Worm (Caenorhabditis elegans) whole organism, young adult: ENCODE results near the gene gpa-5.
A peak's percentile ranks its signal among the peaks of the same experiment; 100 is the strongest.

ENCODE experiments used
- B0019.2 ChIP-seq: fragments of 200-800 bp; sonication (Bioruptor generic); conservative IDR thresholded peaks from 2 replicates; pipeline ENCODE4 v1.3.6; 2022; ENCODE audit warnings: missing genetic modification reagents, missing genetic modification characterization, missing compliant biosample characterization
- B0336.3 ChIP-seq: fragments of 200-800 bp; sonication (Bioruptor generic); IDR thresholded peaks from 2 replicates; pipeline ENCODE4 v1.3.6; 2022; ENCODE audit warnings: missing genetic modification characterization, missing compliant biosample characterization
- C17E4.6 ChIP-seq: fragments of 200-800 bp; sonication (Bioruptor generic); IDR thresholded peaks from 2 replicates; pipeline ENCODE4 v1.3.6; 2022; ENCODE audit warnings: missing genetic modification reagents, missing genetic modification characterization, missing compliant biosample characterization
- D2030.7 ChIP-seq: fragments of 200-800 bp; sonication (Bioruptor generic); IDR thresholded peaks from 2 replicates; pipeline ENCODE4 v1.3.6; 2022; ENCODE audit warnings: missing genetic modification reagents, missing genetic modification characterization, missing compliant biosample characterization
- F22D6.2 ChIP-seq: sonication (generic microtip); optimal IDR thresholded peaks from 2 replicates; lab custom pipeline; 2016; ENCODE audit warnings: mild to moderate bottlenecking, missing genetic modification characterization, missing compliant biosample characterization
- F52B5.7 ChIP-seq: sonication (generic microtip); optimal IDR thresholded peaks from 2 replicates; lab custom pipeline; 2016; ENCODE audit warnings: mild to moderate bottlenecking, missing genetic modification characterization, missing compliant biosample characterization
- F55B11.4 ChIP-seq: sonication (generic microtip); optimal IDR thresholded peaks from 2 replicates; lab custom pipeline; 2016; ENCODE audit warnings: missing compliant biosample characterization, missing genetic modification characterization, borderline replicate concordance; ENCODE audit not compliant: insufficient read depth
- Y67H2A.10 ChIP-seq: fragments of 200-800 bp; sonication (Bioruptor generic); conservative IDR thresholded peaks from 2 replicates; pipeline ENCODE4 v1.3.6; 2022; ENCODE audit warnings: missing genetic modification reagents, missing genetic modification characterization, missing compliant biosample characterization
- Y95B8A.8 ChIP-seq: fragments of 200-800 bp; sonication (Bioruptor generic); IDR thresholded peaks from 2 replicates; pipeline ENCODE4 v1.3.6; 2022; ENCODE audit warnings: missing genetic modification reagents, missing genetic modification characterization, missing compliant biosample characterization
- akir-1 ChIP-seq: fragments of 200-800 bp; sonication (Bioruptor generic); optimal IDR thresholded peaks from 2 replicates; lab custom pipeline; 2018; ENCODE audit warnings: mild to moderate bottlenecking, missing genetic modification characterization, moderate library complexity, missing compliant biosample characterization
- aptf-3 ChIP-seq: fragments of 200-800 bp; sonication (Bioruptor generic); IDR thresholded peaks from 2 replicates; pipeline ENCODE4 v1.3.6; 2022; ENCODE audit warnings: missing genetic modification characterization, missing compliant biosample characterization
- atf-7 ChIP-seq: sonication (generic microtip); optimal IDR thresholded peaks from 2 replicates; lab custom pipeline; 2017; ENCODE audit warnings: mild to moderate bottlenecking, missing genetic modification characterization, missing compliant biosample characterization
- attf-3 ChIP-seq: fragments of 200-800 bp; sonication (Bioruptor generic); conservative IDR thresholded peaks from 2 replicates; pipeline ENCODE4 v1.3.6; 2022; ENCODE audit warnings: missing genetic modification reagents, missing genetic modification characterization, missing compliant biosample characterization
- attf-5 ChIP-seq: fragments of 200-800 bp; sonication (Bioruptor generic); optimal IDR thresholded peaks from 2 replicates; lab custom pipeline; 2018; ENCODE audit warnings: mild to moderate bottlenecking, missing genetic modification characterization, missing compliant biosample characterization
- bed-2 ChIP-seq: fragments of 200-800 bp; sonication (Bioruptor generic); IDR thresholded peaks from 2 replicates; pipeline ENCODE4 v1.3.6; 2022; ENCODE audit warnings: missing genetic modification reagents, missing genetic modification characterization, missing compliant biosample characterization
- cebp-1 ChIP-seq, 2 experiments: fragments of 200-800 bp in 1 of 2; sonication (Bioruptor generic) in 1 of 2; sonication (generic microtip) in 1 of 2; IDR thresholded peaks in 1 of 2; optimal IDR thresholded peaks in 1 of 2; 2 replicates each; pipeline versions ENCODE4 v1.3.6 to Lab custom; 2017 to 2022; ENCODE audit warnings: missing compliant biosample characterization in 2 of 2, missing genetic modification characterization in 2 of 2, mild to moderate bottlenecking in 1 of 2, missing genetic modification reagents in 1 of 2, moderate library complexity in 1 of 2
- cebp-2 ChIP-seq: fragments of 200-800 bp; sonication (Bioruptor generic); IDR thresholded peaks from 2 replicates; pipeline ENCODE4 v1.3.6; 2022; ENCODE audit warnings: missing genetic modification characterization, missing compliant biosample characterization
- ceh-100 ChIP-seq: fragments of 200-800 bp; sonication (Bioruptor generic); IDR thresholded peaks from 2 replicates; pipeline ENCODE4 v1.3.6; 2022; ENCODE audit warnings: missing genetic modification reagents, missing genetic modification characterization, missing compliant biosample characterization
- ceh-40 ChIP-seq: fragments of 200-800 bp; sonication (Bioruptor generic); IDR thresholded peaks from 2 replicates; pipeline ENCODE4 v1.3.6; 2022; ENCODE audit warnings: missing genetic modification characterization, missing compliant biosample characterization
- ceh-79 ChIP-seq: sonication (generic microtip); optimal IDR thresholded peaks from 2 replicates; lab custom pipeline; 2017; ENCODE audit warnings: mild to moderate bottlenecking, missing genetic modification characterization, missing compliant biosample characterization
- ceh-91 ChIP-seq: fragments of 200-800 bp; sonication (Bioruptor generic); IDR thresholded peaks from 2 replicates; pipeline ENCODE4 v1.3.6; 2022; ENCODE audit warnings: missing genetic modification reagents, missing genetic modification characterization, missing compliant biosample characterization
- dpff-1 ChIP-seq: sonication (generic microtip); optimal IDR thresholded peaks from 2 replicates; lab custom pipeline; 2017; ENCODE audit warnings: mild to moderate bottlenecking, missing genetic modification characterization, missing compliant biosample characterization
- ekl-4 ChIP-seq: fragments of 200-800 bp; sonication (Bioruptor generic); IDR thresholded peaks from 2 replicates; pipeline ENCODE4 v1.3.6; 2022; ENCODE audit warnings: missing genetic modification reagents, missing genetic modification characterization, missing compliant biosample characterization
- ets-4 ChIP-seq: fragments of 200-800 bp; sonication (Bioruptor generic); optimal IDR thresholded peaks from 2 replicates; lab custom pipeline; 2018; ENCODE audit warnings: mild to moderate bottlenecking, missing genetic modification characterization, missing compliant biosample characterization
- hmg-1.2 ChIP-seq: fragments of 200-800 bp; sonication (Bioruptor generic); IDR thresholded peaks from 2 replicates; pipeline ENCODE4 v1.3.6; 2022; ENCODE audit warnings: missing genetic modification reagents, missing genetic modification characterization, missing compliant biosample characterization
- hsf-1 ChIP-seq: fragments of 200-800 bp; sonication (Bioruptor generic); IDR thresholded peaks from 2 replicates; pipeline ENCODE4 v1.3.6; 2022; ENCODE audit warnings: missing genetic modification reagents, missing genetic modification characterization, missing compliant biosample characterization
- let-526 ChIP-seq: fragments of 200-800 bp; sonication (Bioruptor generic); IDR thresholded peaks from 2 replicates; pipeline ENCODE4 v1.3.6; 2022; ENCODE audit warnings: missing genetic modification reagents, missing genetic modification characterization, missing compliant biosample characterization
- lin-26 ChIP-seq: fragments of 200-800 bp; sonication (Bioruptor generic); IDR thresholded peaks from 2 replicates; pipeline ENCODE4 v1.3.6; 2022; ENCODE audit warnings: missing genetic modification reagents, missing genetic modification characterization, missing compliant biosample characterization
- madf-10 ChIP-seq: sonication (generic microtip); optimal IDR thresholded peaks from 2 replicates; lab custom pipeline; 2016; ENCODE audit warnings: mild to moderate bottlenecking, missing genetic modification characterization, missing compliant biosample characterization
- madf-3 ChIP-seq: fragments of 200-800 bp; sonication (Bioruptor generic); IDR thresholded peaks from 2 replicates; pipeline ENCODE4 v1.3.6; 2022; ENCODE audit warnings: missing genetic modification reagents, missing genetic modification characterization, missing compliant biosample characterization
- madf-6 ChIP-seq: fragments of 200-800 bp; sonication (Bioruptor generic); IDR thresholded peaks from 2 replicates; pipeline ENCODE4 v1.3.6; 2022; ENCODE audit warnings: missing genetic modification reagents, missing genetic modification characterization, missing compliant biosample characterization
- madf-8 ChIP-seq: fragments of 200-800 bp; sonication (Bioruptor generic); conservative IDR thresholded peaks from 2 replicates; pipeline ENCODE4 v1.3.6; 2022; ENCODE audit warnings: missing genetic modification reagents, missing genetic modification characterization, missing compliant biosample characterization
- mel-28 ChIP-seq: sonication (generic microtip); optimal IDR thresholded peaks from 2 replicates; lab custom pipeline; 2016; ENCODE audit warnings: borderline replicate concordance, mild to moderate bottlenecking, missing genetic modification characterization, missing compliant biosample characterization
- mes-4 ChIP-seq: sonication (generic microtip); optimal IDR thresholded peaks from 2 replicates; lab custom pipeline; 2016; ENCODE audit warnings: missing genotype, missing genetic modification characterization, missing compliant biosample characterization
- mxl-1 ChIP-seq: sonication (generic microtip); optimal IDR thresholded peaks from 2 replicates; lab custom pipeline; 2016; ENCODE audit warnings: missing genetic modification characterization, missing compliant biosample characterization
- nfya-1 ChIP-seq: sonication (generic microtip); optimal IDR thresholded peaks from 2 replicates; lab custom pipeline; 2017; ENCODE audit warnings: antibody characterized with exemption, missing compliant biosample characterization, missing genetic modification characterization, borderline replicate concordance; ENCODE audit not compliant: insufficient read depth
- nhr-120 ChIP-seq: fragments of 200-800 bp; sonication (Bioruptor generic); IDR thresholded peaks from 2 replicates; pipeline ENCODE4 v1.3.6; 2022; ENCODE audit warnings: missing genetic modification characterization, missing compliant biosample characterization
- nhr-179 ChIP-seq: sonication (generic microtip); optimal IDR thresholded peaks from 2 replicates; lab custom pipeline; 2016; ENCODE audit warnings: mild to moderate bottlenecking, missing genetic modification characterization, missing compliant biosample characterization
- nhr-27 ChIP-seq: fragments of 200-800 bp; sonication (Bioruptor generic); optimal IDR thresholded peaks from 2 replicates; lab custom pipeline; 2018; ENCODE audit warnings: mild to moderate bottlenecking, missing genetic modification characterization, moderate library complexity, missing compliant biosample characterization
- nhr-80 ChIP-seq: sonication (generic microtip); optimal IDR thresholded peaks from 2 replicates; lab custom pipeline; 2016; ENCODE audit warnings: missing genetic modification characterization, missing compliant biosample characterization
- pha-4 ChIP-seq: fragments of 150-350 bp; sonication (generic microtip); optimal IDR thresholded peaks from 2 replicates; lab custom pipeline; 2014; ENCODE audit warnings: missing biosample characterization, missing genetic modification reagents, missing genetic modification characterization
- snpc-1.1 ChIP-seq: sonication (generic microtip); optimal IDR thresholded peaks from 2 replicates; lab custom pipeline; 2017; ENCODE audit warnings: missing genetic modification characterization, mild to moderate bottlenecking, missing compliant biosample characterization, antibody characterized with exemption, moderate library complexity, missing genotype, missing genetic modification reagents; ENCODE audit not compliant: insufficient read depth
- unc-130 ChIP-seq: sonication (generic microtip); optimal IDR thresholded peaks from 2 replicates; lab custom pipeline; 2016; ENCODE audit warnings: missing genetic modification reagents, missing genetic modification characterization, missing compliant biosample characterization
- unc-62 ChIP-seq: fragments of 150-350 bp; optimal IDR thresholded peaks from 2 replicates; lab custom pipeline; 2014; ENCODE audit warnings: missing biosample characterization, missing genetic modification reagents, missing genetic modification characterization
- zfh-2 ChIP-seq: fragments of 200-800 bp; sonication (Bioruptor generic); conservative IDR thresholded peaks from 2 replicates; pipeline ENCODE4 v1.3.6; 2022; ENCODE audit warnings: missing genetic modification reagents, missing genetic modification characterization, missing compliant biosample characterization
- zim-3 ChIP-seq: sonication (generic microtip); optimal IDR thresholded peaks from 2 replicates; lab custom pipeline; 2017; ENCODE audit warnings: mild to moderate bottlenecking, missing genetic modification characterization, moderate library complexity, missing compliant biosample characterization
- ztf-25 ChIP-seq: fragments of 200-800 bp; sonication (Bioruptor generic); IDR thresholded peaks from 2 replicates; pipeline ENCODE4 v1.3.6; 2022; ENCODE audit warnings: missing genetic modification reagents, missing genetic modification characterization, missing compliant biosample characterization

Gene gpa-5

DNA sequence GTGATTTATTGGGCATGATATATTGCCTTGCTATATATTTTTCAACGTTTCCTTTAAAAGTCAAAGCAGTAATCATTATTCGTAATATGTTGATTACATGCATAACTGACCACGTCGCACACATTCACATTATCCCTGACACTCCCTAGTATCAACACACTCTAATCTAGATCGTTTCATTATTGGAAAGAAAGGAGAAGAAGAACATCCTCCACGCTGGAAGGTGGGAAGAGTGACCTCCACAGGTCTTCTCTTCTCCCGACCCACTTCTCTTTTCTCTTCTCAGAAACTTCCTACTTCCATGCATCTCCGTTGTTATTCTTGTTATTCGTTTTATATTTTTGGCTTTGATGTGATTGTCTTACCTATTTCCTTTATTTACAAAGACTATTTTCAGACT lies 46.8 kb downstream of the gpa-5 start, which contains the start of gene txdc-12.2:
Gene txdc-12.2 (plus strand): TSS at position 396 of the 400 bp plus-strand sequence.
- TF ChIP-seq unc-130 (GFP tag; lab: Kevin White, UChicago) (no peak), nhr-179 (tag; lab: Kevin White, UChicago) (no peak), ceh-79 (tag; lab: Kevin White, UChicago) (no peak), attf-3 (GFP tag; lab: Robert Waterston, UW) (no peak), attf-5 (GFP tag; lab: Kevin White, UChicago) (no peak)

DNA sequence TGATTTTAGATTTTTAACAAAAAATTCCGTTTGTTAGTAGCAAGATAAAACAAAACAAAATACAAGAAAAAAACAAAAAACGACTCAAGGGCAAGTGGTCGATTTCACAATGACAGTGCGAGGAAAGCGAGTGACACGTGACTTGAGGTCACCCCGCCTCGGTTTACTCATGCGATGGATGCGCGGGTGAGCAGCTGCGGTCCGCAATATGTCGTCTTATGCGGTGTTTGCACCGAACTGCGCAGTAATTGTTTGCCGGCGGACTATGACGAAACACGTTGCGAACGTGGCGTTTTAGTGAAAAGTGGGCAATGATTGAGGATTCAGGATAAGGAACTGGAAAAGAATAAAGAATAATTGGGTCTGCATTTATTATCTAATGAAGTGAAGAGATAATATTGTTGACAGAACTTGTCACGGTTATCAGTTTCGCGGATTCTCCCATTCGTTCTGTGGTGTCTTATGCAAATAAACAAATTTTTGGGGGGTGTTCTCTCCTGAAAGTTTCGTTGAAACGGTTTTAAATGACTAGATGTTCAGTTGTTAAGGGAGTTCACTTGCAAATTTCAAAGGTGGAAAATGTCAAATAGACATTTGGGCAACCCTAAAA lies 49.4 kb downstream of the gpa-5 start:
- TF ChIP-seq madf-10 (tag; lab: Kevin White, UChicago) = no peak
- no peak for TF ChIP-seq ekl-4 (GFP tag; lab: Robert Waterston, UW)
- no peak for TF ChIP-seq zim-3 (tag; lab: Kevin White, UChicago)
- TF ChIP-seq ceh-91 (GFP tag; lab: Robert Waterston, UW) = no peak
- no peak for TF ChIP-seq hsf-1 (GFP tag; lab: Robert Waterston, UW)
- TF ChIP-seq madf-3 (GFP tag; lab: Robert Waterston, UW) = no peak
- TF ChIP-seq zfh-2 (GFP tag; lab: Robert Waterston, UW) = no peak; the same call in 1 of the 2 replicates
- TF ChIP-seq Y95B8A.8 (GFP tag; lab: Robert Waterston, UW) = no peak
- no peak for TF ChIP-seq madf-8 (GFP tag; lab: Robert Waterston, UW)
- TF ChIP-seq let-526 (GFP tag; lab: Robert Waterston, UW) = no peak
- no peak for TF ChIP-seq mxl-1 (tag; lab: Kevin White, UChicago)
- no peak for TF ChIP-seq aptf-3
- TF ChIP-seq B0019.2 = no peak
- TF ChIP-seq nhr-120 = no peak
- no peak for TF ChIP-seq lin-26 (GFP tag; lab: Robert Waterston, UW)
- TF ChIP-seq atf-7 (tag; lab: Kevin White, UChicago) = peak; percentile 21
- TF ChIP-seq nhr-80 (tag; lab: Kevin White, UChicago) = peak; percentile 34
- no peak for TF ChIP-seq bed-2 (GFP tag; lab: Robert Waterston, UW)
- no peak for TF ChIP-seq C17E4.6 (GFP tag; lab: Robert Waterston, UW)
- TF ChIP-seq pha-4 (tag; lab: Kevin White, UChicago) = no peak
- no peak for TF ChIP-seq nhr-27
- TF ChIP-seq F55B11.4 (tag; lab: Kevin White, UChicago) = no peak
- TF ChIP-seq hmg-1.2 = peak; percentile 34; the same call in 1 of the 2 replicates
- peak; percentile 29 for TF ChIP-seq unc-62 (GFP tag; lab: Kevin White, UChicago)
- TF ChIP-seq Y67H2A.10 = no peak
- no peak for TF ChIP-seq dpff-1 (tag; lab: Kevin White, UChicago)
- TF ChIP-seq B0336.3 (GFP tag; lab: Robert Waterston, UW) = no peak; the same call in 1 of the 2 replicates
- TF ChIP-seq ztf-25 (GFP tag; lab: Robert Waterston, UW) = no peak
- TF ChIP-seq mes-4 = no peak
- TF ChIP-seq snpc-1.1 (tag; lab: Kevin White, UChicago) = no peak
- no peak for TF ChIP-seq cebp-2
- TF ChIP-seq D2030.7 (GFP tag; lab: Robert Waterston, UW) = no peak
- no peak for TF ChIP-seq ceh-40 (GFP tag; lab: Robert Waterston, UW)
- no peak for TF ChIP-seq mel-28
- TF ChIP-seq F22D6.2 (tag; lab: Kevin White, UChicago) = no peak
- TF ChIP-seq ceh-100 (GFP tag; lab: Robert Waterston, UW) = no peak
- TF ChIP-seq akir-1 (GFP tag; lab: Kevin White, UChicago) = peak; percentile 40
- no peak for TF ChIP-seq F52B5.7
- TF ChIP-seq nfya-1 (tag; lab: Kevin White, UChicago) = no peak
- no peak for TF ChIP-seq madf-6 (GFP tag; lab: Robert Waterston, UW)
- TF ChIP-seq cebp-1 (GFP tag; IDR thresholded peaks at IDR 0.05; lab: Robert Waterston, UW) = peak; percentile 94
- TF ChIP-seq cebp-1 (tag; optimal IDR thresholded peaks at IDR 0.05; lab: Kevin White, UChicago) = peak; percentile 99
- no peak for TF ChIP-seq ets-4 (GFP tag; lab: Kevin White, UChicago)
